Worm (Caenorhabditis elegans) whole organism, midembryonic: ENCODE measurements around the gene col-158.

Experiments used
- T22C8.4 ChIP-seq: fragments of 200-800 bp; sonication (Bioruptor generic); IDR thresholded peaks from 2 replicates; pipeline ENCODE4 v1.3.6; 2022; ENCODE audit warnings: missing genetic modification characterization, missing compliant biosample characterization
- cog-1 ChIP-seq: sonication (generic microtip); optimal IDR thresholded peaks from 2 replicates; lab custom pipeline; 2016; ENCODE audit warnings: missing genetic modification characterization, missing compliant biosample characterization
- flt-1 ChIP-seq: fragments of 200-800 bp; sonication (Bioruptor generic); IDR thresholded peaks from 2 replicates; pipeline ENCODE4 v1.3.6; 2022; ENCODE audit warnings: missing genetic modification characterization, missing compliant biosample characterization
- klf-2 ChIP-seq: fragments of 200-800 bp; sonication (Bioruptor generic); conservative IDR thresholded peaks from 2 replicates; pipeline ENCODE4 v1.3.6; 2022; ENCODE audit warnings: missing genetic modification reagents, missing genetic modification characterization, missing compliant biosample characterization
- med-1 ChIP-seq: sonication (generic microtip); optimal IDR thresholded peaks from 2 replicates; lab custom pipeline; 2017; ENCODE audit warnings: missing genetic modification characterization, mild to moderate bottlenecking, missing compliant biosample characterization, antibody characterized with exemption, missing genetic modification reagents; ENCODE audit not compliant: insufficient read depth
- ref-1 ChIP-seq: fragments of 200-800 bp; sonication (Bioruptor generic); conservative IDR thresholded peaks from 2 replicates; pipeline ENCODE4 v1.3.6; 2022; ENCODE audit warnings: missing genetic modification reagents, missing genetic modification characterization, missing compliant biosample characterization
- tab-1 ChIP-seq: fragments of 200-800 bp; sonication (Bioruptor generic); IDR thresholded peaks from 2 replicates; pipeline ENCODE4 v1.3.6; 2022; ENCODE audit warnings: missing genetic modification characterization, missing compliant biosample characterization
- ztf-23 ChIP-seq: fragments of 200-800 bp; sonication (Bioruptor generic); IDR thresholded peaks from 2 replicates; pipeline ENCODE4 v1.3.6; 2022; ENCODE audit warnings: missing genetic modification reagents, missing genetic modification characterization, missing compliant biosample characterization
- ztf-29 ChIP-seq: fragments of 200-800 bp; sonication (Bioruptor generic); IDR thresholded peaks from 2 replicates; pipeline ENCODE4 v1.3.6; 2022; ENCODE audit warnings: missing genetic modification reagents, missing genetic modification characterization, missing compliant biosample characterization

DNA sequence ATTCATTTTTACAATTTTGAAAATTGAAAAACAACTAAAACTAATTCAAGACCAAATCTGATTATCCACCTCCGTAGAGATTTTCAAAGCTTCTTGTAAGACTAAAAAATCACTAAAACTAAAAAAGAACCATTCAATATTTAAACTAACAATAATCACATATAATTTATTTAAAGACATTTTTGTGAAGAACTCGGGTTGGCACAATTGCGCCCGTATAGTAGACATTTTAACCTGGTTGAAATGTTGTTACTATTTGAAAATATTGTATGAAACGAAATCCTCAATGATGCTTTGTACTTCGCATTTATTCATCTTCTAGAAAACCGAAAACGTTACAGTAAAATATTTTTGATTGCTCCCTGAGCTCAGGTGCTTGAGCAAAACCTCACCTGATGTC, 26.6 kb downstream of the col-158 start:
- TF ChIP-seq flt-1 (GFP tag; lab: Robert Waterston, UW): no peak
- no peak for TF ChIP-seq cog-1
- TF ChIP-seq med-1 (GFP tag; lab: Kevin White, UChicago): no peak
- no peak for TF ChIP-seq klf-2 (GFP tag; lab: Robert Waterston, UW)
- no peak for TF ChIP-seq tab-1
- no peak for TF ChIP-seq ref-1
- no peak for TF ChIP-seq T22C8.4 (GFP tag; lab: Robert Waterston, UW)
- TF ChIP-seq ztf-29: no peak
- TF ChIP-seq ztf-23 (GFP tag; lab: Robert Waterston, UW): no peak
